Worm (Caenorhabditis elegans) whole organism, early embryonic: ENCODE results near the gene tsen-2.

Experiments
- B0310.2 ChIP-seq: sonication (generic microtip); optimal IDR thresholded peaks from 2 replicates; lab custom pipeline; 2016; ENCODE audit warnings: mild to moderate bottlenecking, missing genetic modification characterization, missing compliant biosample characterization
- F13C5.2 ChIP-seq: sonication (generic microtip); optimal IDR thresholded peaks from 2 replicates; lab custom pipeline; 2017; ENCODE audit warnings: mild to moderate bottlenecking, missing genetic modification characterization, inconsistent platforms, missing compliant biosample characterization
- aly-1 ChIP-seq: sonication (generic microtip); optimal IDR thresholded peaks from 2 replicates; lab custom pipeline; 2016; ENCODE audit warnings: missing genetic modification characterization, missing compliant biosample characterization
- ama-1 ChIP-seq: fragments of 150-350 bp; optimal IDR thresholded peaks from 2 replicates; lab custom pipeline; 2014
- ceh-13 ChIP-seq: fragments of 200-800 bp; sonication (Bioruptor generic); optimal IDR thresholded peaks from 2 replicates; lab custom pipeline; 2018; ENCODE audit warnings: mild to moderate bottlenecking, missing genetic modification characterization, missing compliant biosample characterization
- ceh-36 ChIP-seq: sonication (generic microtip); optimal IDR thresholded peaks from 2 replicates; lab custom pipeline; 2016; ENCODE audit warnings: missing genetic modification characterization, inconsistent platforms, missing compliant biosample characterization
- ets-7 ChIP-seq: sonication (generic microtip); optimal IDR thresholded peaks from 2 replicates; lab custom pipeline; 2016; ENCODE audit warnings: missing genotype, missing genetic modification characterization, missing compliant biosample characterization
- flt-1 ChIP-seq: fragments of 200-800 bp; sonication (Bioruptor generic); IDR thresholded peaks from 2 replicates; pipeline ENCODE4 v1.3.6; 2022; ENCODE audit warnings: missing genetic modification characterization, missing compliant biosample characterization
- hmbx-1 ChIP-seq: sonication (generic microtip); optimal IDR thresholded peaks from 2 replicates; lab custom pipeline; 2016; ENCODE audit warnings: mild to moderate bottlenecking, missing genetic modification characterization, missing compliant biosample characterization
- hmg-4 ChIP-seq: fragments of 200-800 bp; sonication (Bioruptor generic); optimal IDR thresholded peaks from 2 replicates; lab custom pipeline; 2018; ENCODE audit warnings: mild to moderate bottlenecking, missing genetic modification characterization, missing compliant biosample characterization
- hnd-1 ChIP-seq: sonication (generic microtip); optimal IDR thresholded peaks from 2 replicates; lab custom pipeline; 2016; ENCODE audit warnings: missing genetic modification characterization, missing compliant biosample characterization
- pes-1 ChIP-seq: fragments of 200-800 bp; sonication (Bioruptor generic); IDR thresholded peaks from 2 replicates; pipeline ENCODE4 v1.3.6; 2022; ENCODE audit warnings: missing genetic modification reagents, missing genetic modification characterization, missing compliant biosample characterization
- scrt-1 ChIP-seq: fragments of 200-800 bp; sonication (Bioruptor generic); IDR thresholded peaks from 2 replicates; pipeline ENCODE4 v1.3.6; 2022; ENCODE audit warnings: missing genetic modification characterization, missing compliant biosample characterization
- sea-1 ChIP-seq: fragments of 200-800 bp; sonication (Bioruptor generic); conservative IDR thresholded peaks from 2 replicates; pipeline ENCODE4 v1.3.6; 2022; ENCODE audit warnings: missing genetic modification characterization, missing compliant biosample characterization
- tbx-11 ChIP-seq: fragments of 200-800 bp; sonication (Bioruptor generic); IDR thresholded peaks from 2 replicates; pipeline ENCODE4 v1.3.6; 2022; ENCODE audit warnings: missing genetic modification characterization, missing compliant biosample characterization
- tbx-37 ChIP-seq: fragments of 200-800 bp; sonication (Bioruptor generic); conservative IDR thresholded peaks from 2 replicates; pipeline ENCODE4 v1.3.6; 2022; ENCODE audit warnings: missing genetic modification reagents, missing genetic modification characterization, missing compliant biosample characterization
- tra-4 ChIP-seq: sonication (generic microtip); optimal IDR thresholded peaks from 2 replicates; lab custom pipeline; 2017; ENCODE audit warnings: missing genetic modification characterization, missing compliant biosample characterization

The tsen-2 gene

DNA sequence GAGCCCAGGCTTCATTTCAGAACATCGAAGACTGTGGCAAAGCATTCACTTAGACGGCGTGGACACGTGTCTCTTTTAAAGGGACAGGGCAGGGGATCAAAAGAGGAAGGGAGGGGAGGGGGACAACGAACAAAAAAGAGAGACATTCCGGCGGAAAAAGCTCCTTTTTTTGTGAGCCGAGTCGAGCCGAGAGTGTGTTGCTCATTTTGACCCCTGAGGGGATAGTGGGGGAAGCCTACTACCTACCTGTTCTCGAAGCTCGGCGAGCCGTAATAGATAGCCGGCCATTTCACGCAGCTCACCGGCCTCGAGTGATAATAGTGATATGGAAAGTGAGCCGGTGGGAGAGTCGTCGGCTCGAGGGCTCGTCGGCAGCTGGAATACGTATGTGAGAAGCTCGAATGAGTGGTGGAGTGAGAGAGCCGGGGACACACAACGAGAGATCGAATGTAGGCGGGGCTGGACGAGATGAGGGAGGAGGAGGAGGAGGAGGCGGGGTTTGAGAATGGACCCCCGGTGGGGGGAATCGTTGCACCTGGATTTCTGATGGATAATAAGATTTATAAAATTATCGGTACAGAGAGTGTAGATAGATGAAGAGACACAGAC, 38.7 kb upstream of the tsen-2 start:
- TF ChIP-seq ama-1 (lab: Kevin White, UChicago) = no peak
- TF ChIP-seq hmg-4 (GFP tag; lab: Kevin White, UChicago) = peak; percentile 8

DNA sequence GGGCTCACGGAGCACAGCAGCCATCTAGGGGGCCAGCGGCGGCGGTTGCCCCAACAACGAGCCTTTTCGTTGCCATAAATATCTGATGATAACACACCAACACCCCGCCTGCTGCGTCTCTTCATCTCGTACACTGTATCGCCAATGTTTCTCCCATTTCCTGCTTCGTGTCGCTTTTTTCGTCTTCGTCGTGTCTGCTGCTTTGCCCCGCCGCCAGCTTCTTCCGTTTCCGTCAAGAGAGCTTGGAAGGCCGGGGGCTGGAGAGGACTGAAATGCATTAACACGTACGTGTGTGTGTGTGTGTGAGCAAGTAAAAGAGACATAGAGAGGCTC, 37.8 kb upstream of the tsen-2 start:
- TF ChIP-seq pes-1 (GFP tag; lab: Robert Waterston, UW) = no peak
- TF ChIP-seq scrt-1 = peak; percentile 43; the same call in 1 of the 2 replicates
- no peak for TF ChIP-seq hnd-1 (tag; lab: Kevin White, UChicago)
- no peak for TF ChIP-seq tra-4
- TF ChIP-seq ceh-13 = no peak
- peak; percentile 27 for TF ChIP-seq hmg-4 (GFP tag; lab: Kevin White, UChicago)
- no peak for TF ChIP-seq tbx-11 (GFP tag; lab: Robert Waterston, UW)

DNA sequence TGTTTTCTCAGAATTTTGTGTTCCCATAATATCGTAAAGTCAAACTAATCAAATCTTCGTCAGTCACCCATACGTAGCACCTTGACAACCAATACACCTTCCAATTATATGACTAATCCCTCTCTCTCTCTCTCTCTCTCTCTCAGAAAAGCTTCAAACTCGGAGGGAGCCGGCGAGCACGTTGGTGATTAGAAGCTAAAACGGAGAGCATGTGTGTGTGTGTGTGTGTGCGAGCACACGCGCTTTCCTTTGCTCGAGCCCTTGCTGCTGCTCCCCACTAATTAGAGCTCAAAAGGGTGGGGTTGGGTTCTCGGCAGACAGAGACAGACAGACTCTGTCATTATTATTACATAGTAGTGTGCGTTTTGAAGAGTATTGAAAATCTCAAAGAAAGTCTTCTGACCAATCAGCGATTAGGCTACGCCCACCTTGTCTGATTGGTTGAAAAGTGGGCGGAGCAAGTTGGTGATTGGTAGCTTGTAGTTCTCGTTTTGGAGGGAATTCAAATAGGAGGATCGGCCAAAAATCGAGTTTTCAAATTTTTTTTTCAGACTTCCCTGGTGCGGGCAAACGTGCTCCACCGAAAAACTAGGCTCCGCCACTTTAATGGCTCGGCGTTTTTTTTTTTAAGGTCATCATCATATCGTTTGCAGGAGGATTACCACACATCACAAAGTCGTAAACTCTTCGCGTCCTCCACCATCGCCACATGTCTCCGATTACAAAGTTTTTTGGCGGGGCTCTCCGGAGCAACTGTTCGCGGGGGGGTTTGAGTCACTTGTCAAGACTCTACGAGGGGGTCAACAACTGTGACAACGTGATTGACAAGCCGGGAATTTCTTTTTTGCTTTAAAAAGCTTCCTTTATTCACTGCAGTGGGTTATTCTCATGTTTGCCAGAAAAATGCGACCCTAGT, 37.2 kb upstream of the tsen-2 start:
- peak; percentile 12 for TF ChIP-seq aly-1 (tag; lab: Kevin White, UChicago)
- no peak for TF ChIP-seq ama-1 (lab: Kevin White, UChicago)

DNA sequence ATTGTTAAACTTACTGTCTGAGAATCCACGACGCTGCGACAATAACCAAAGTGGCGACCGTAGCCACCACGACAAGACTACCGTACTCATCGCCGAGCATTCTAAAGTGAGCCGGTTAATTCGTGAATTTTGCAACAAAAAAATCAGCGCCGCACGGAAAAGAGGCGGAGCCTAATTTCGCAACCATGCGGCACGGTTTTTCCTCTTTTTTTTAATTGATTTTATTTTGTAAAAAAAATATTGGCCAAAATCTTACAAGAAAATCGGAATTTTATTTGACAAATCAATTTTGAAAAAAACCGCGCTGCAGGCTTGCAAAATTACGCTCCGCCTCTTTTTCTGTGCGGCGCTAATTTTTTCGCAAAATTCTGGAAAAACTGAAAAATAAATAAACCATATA, 35.5 kb upstream of the tsen-2 start, which contains the start of gene dolk-1:
Gene dolk-1 (minus strand): TSS at position 101 of the 400 bp plus-strand sequence.
- TF ChIP-seq pes-1 (GFP tag; lab: Robert Waterston, UW) (no peak), hmg-4 (GFP tag; lab: Kevin White, UChicago) (no peak), hmbx-1 (tag; lab: Kevin White, UChicago) (no peak), tbx-37 (GFP tag; lab: Robert Waterston, UW) (no peak), ama-1 (lab: Kevin White, UChicago) (no peak), aly-1 (tag; lab: Kevin White, UChicago) (no peak), tbx-11 (GFP tag; lab: Robert Waterston, UW) (no peak), ets-7 (tag; lab: Kevin White, UChicago) (no peak), scrt-1 (no peak), tra-4 (no peak), flt-1 (GFP tag; lab: Robert Waterston, UW) (no peak), ceh-13 (no peak), ceh-36 (tag; lab: Kevin White, UChicago) (no peak), B0310.2 (tag; lab: Kevin White, UChicago) (no peak), hnd-1 (tag; lab: Kevin White, UChicago) (no peak), sea-1 (GFP tag; lab: Robert Waterston, UW) (no peak), F13C5.2 (tag; lab: Kevin White, UChicago) (no peak)

DNA sequence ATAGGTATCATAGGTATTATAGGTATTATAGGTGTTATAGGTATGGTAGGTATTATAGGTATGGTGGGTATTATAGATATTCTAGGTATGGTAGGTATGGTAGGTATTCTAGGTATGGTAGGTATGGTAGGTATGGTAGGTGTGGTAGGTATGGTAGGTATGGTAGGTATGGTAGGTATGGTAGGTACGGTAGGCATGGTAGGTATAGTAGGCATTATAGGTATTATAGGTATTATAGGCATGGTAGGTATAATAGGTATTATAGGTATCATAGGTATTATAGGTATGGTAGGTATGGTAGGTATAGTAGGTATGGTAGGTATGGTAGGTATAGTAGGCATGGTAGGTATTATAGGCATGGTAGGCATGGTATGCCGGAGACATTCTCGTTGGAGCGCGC, 33.9 kb upstream of the tsen-2 start:
- TF ChIP-seq sea-1 (GFP tag; lab: Robert Waterston, UW) (peak; percentile 48; the same call in 1 of the 2 replicates), B0310.2 (tag; lab: Kevin White, UChicago) (no peak), tbx-37 (GFP tag; lab: Robert Waterston, UW) (peak; percentile 18; the same call in 1 of the 2 replicates)

DNA sequence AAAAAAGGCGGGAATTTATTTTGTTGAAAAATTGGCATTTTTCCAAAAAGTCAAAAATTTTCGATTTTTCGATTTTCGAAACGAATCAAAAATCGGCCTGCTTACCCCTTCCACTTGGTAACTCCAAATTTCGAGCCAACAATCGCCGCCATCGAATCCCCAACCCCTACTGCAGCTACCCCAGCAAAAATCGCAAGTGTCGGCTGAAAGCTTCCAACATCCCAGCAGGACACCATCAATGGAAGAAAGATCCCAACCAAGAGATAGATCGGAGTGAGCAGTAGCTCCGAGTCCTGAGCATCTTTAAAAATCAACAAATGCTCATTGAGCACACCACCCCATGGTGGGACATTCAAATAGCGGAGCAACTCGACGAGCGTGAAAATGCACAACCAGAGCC, 32.8 kb upstream of the tsen-2 start:
- TF ChIP-seq scrt-1 (no peak), B0310.2 (tag; lab: Kevin White, UChicago) (no peak), tra-4 (no peak), hnd-1 (tag; lab: Kevin White, UChicago) (no peak)

DNA sequence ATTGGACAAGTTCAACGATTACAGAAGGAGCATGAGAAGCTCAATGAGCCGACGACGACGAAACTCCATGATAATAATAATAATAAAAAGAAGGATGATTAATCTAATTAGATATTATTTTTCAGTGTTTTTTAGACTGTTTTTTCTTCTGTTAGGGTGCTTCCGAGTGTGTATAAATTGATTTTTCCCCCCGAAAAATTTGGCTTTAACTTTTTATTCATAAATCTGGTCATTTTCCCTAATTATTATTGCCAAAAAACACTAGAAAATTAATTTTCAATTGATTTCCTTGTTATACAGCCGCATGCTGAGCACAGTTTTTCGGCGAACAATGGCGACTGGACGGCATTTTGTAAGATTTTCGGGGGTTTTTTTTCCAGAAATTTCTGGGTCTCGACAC, 25.5 kb upstream of the tsen-2 start, which contains the start of gene nft-1:
Gene nft-1 (plus strand): TSS at position 301 of the 400 bp plus-strand sequence.
- TF ChIP-seq ceh-36 (tag; lab: Kevin White, UChicago) (no peak), scrt-1 (no peak), pes-1 (GFP tag; lab: Robert Waterston, UW) (no peak), F13C5.2 (tag; lab: Kevin White, UChicago) (no peak), ama-1 (lab: Kevin White, UChicago) (no peak), hmg-4 (GFP tag; lab: Kevin White, UChicago) (no peak), tbx-11 (GFP tag; lab: Robert Waterston, UW) (no peak), tbx-37 (GFP tag; lab: Robert Waterston, UW) (no peak), tra-4 (no peak), hmbx-1 (tag; lab: Kevin White, UChicago) (no peak), ets-7 (tag; lab: Kevin White, UChicago) (no peak), flt-1 (GFP tag; lab: Robert Waterston, UW) (no peak), hnd-1 (tag; lab: Kevin White, UChicago) (no peak), ceh-13 (no peak), B0310.2 (tag; lab: Kevin White, UChicago) (no peak), sea-1 (GFP tag; lab: Robert Waterston, UW) (no peak), aly-1 (tag; lab: Kevin White, UChicago) (no peak)

DNA sequence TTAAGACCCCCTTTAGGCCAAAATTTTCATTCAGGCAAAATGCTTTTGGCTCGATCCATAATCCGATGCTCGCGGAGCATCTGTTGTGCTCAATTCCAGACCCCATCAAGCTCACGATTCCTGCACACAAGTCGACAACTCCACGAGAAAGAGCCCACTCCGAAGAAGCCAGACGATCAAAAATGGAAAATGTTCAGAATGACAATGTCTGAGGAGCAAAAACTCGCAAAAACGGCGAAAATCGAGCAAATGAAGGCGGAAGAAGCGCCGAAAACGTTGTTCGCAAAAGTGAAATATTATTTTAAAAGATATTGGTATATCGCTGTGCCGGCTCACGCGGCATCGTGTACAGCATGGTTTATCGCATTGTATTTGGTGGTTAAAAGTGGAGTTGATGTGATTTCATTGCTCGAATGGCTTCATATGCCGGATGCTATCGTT, 23.6 kb upstream of the tsen-2 start, which contains the start of gene Y56A3A.22:
Gene Y56A3A.22 (plus strand): TSS at position 35 of the 441 bp plus-strand sequence.
- TF ChIP-seq hmbx-1 (tag; lab: Kevin White, UChicago) = no peak
- TF ChIP-seq ets-7 (tag; lab: Kevin White, UChicago) = no peak
- no peak for TF ChIP-seq pes-1 (GFP tag; lab: Robert Waterston, UW)
- no peak for TF ChIP-seq ceh-13
- no peak for TF ChIP-seq ceh-36 (tag; lab: Kevin White, UChicago)
- no peak for TF ChIP-seq tbx-11 (GFP tag; lab: Robert Waterston, UW)
- TF ChIP-seq tbx-37 (GFP tag; lab: Robert Waterston, UW) = no peak
- TF ChIP-seq tra-4 = no peak
- no peak for TF ChIP-seq aly-1 (tag; lab: Kevin White, UChicago)
- TF ChIP-seq F13C5.2 (tag; lab: Kevin White, UChicago) = no peak
- peak; percentile 85 for TF ChIP-seq ama-1 (lab: Kevin White, UChicago)
- peak; percentile 15 for TF ChIP-seq hmg-4 (GFP tag; lab: Kevin White, UChicago)
- peak; percentile 33 for TF ChIP-seq B0310.2 (tag; lab: Kevin White, UChicago)
- TF ChIP-seq sea-1 (GFP tag; lab: Robert Waterston, UW) = no peak
- no peak for TF ChIP-seq hnd-1 (tag; lab: Kevin White, UChicago)
- TF ChIP-seq flt-1 (GFP tag; lab: Robert Waterston, UW) = no peak
- no peak for TF ChIP-seq scrt-1
